Fruit fly (Drosophila melanogaster): Measurements from ENCODE around the gene DIP-iota.

Gene DIP-iota

DNA sequence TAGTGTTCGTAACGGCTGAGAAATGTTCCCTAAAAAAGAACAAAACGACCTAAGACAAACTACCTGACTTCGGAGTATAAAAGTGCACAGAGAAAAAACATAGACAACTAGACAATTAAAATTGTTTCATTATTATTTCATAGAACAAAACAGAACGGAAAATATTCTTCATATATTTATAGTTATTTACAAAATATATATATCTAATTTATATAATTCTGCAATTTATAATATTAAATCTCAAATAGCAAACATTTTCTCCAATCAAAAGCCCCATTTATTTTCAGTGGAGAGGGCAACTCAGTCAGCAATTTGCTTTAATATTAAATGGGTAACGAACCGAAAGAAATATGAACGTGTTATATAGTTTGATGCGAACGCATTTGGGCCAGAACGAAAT is 26.5 kb downstream of the DIP-iota start (continued):
- no peak; the same call in 1 of the 2 replicates for TF ChIP-seq seq (GFP tag; IDR thresholded peaks at IDR 0.05)
- no peak for TF ChIP-seq gsb-n (tag; optimal IDR thresholded peaks at IDR 0.05)
- no peak for TF ChIP-seq CG14050 (GFP tag; IDR thresholded peaks at IDR 0.05)
- TF ChIP-seq danr (GFP tag; IDR thresholded peaks at IDR 0.05), result no peak
- TF ChIP-seq eyg (GFP tag; optimal IDR thresholded peaks at IDR 0.05), result no peak
- no peak for TF ChIP-seq ind (GFP tag; optimal IDR thresholded peaks at IDR 0.05)
- TF ChIP-seq nerfin-1 (tag; optimal IDR thresholded peaks at IDR 0.05), result no peak
- no peak for TF ChIP-seq crc (GFP tag; optimal IDR thresholded peaks at IDR 0.05)
- TF ChIP-seq CG15696 (tag; optimal IDR thresholded peaks at IDR 0.05), result no peak
- TF ChIP-seq MTF-1 (GFP tag; optimal IDR thresholded peaks at IDR 0.05; ENCODE audit: borderline replicate concordance), result no peak
- no peak for TF ChIP-seq usp (GFP tag; optimal IDR thresholded peaks at IDR 0.05)
- no peak for TF ChIP-seq ranshi (GFP tag; IDR thresholded peaks at IDR 0.05)
- no peak for TF ChIP-seq CG12942 (GFP tag; optimal IDR thresholded peaks at IDR 0.05)
- peak; percentile 60 for TF ChIP-seq CG33557 (GFP tag; optimal IDR thresholded peaks at IDR 0.05)
- TF ChIP-seq repo (GFP tag; optimal IDR thresholded peaks at IDR 0.05), result no peak
- TF ChIP-seq lmd (GFP tag; IDR thresholded peaks at IDR 0.05), result no peak
- no peak for TF ChIP-seq CG14667 (GFP tag; IDR thresholded peaks at IDR 0.05)
- peak; percentile 61 for TF ChIP-seq CG13424 (tag; optimal IDR thresholded peaks at IDR 0.05)
- TF ChIP-seq sc (optimal IDR thresholded peaks at IDR 0.05), result no peak
- TF ChIP-seq sc (GFP tag; optimal IDR thresholded peaks at IDR 0.05), result peak; percentile 38
- no peak for TF ChIP-seq lola (GFP tag; optimal IDR thresholded peaks at IDR 0.05)
- no peak for TF ChIP-seq hbn (GFP tag; IDR thresholded peaks at IDR 0.05; ENCODE audit: partially characterized antibody)
- TF ChIP-seq ab (GFP tag; optimal IDR thresholded peaks at IDR 0.05), result no peak
- peak; percentile 61 for TF ChIP-seq dmrt11E (tag; optimal IDR thresholded peaks at IDR 0.05)
- TF ChIP-seq B-H2 (GFP tag; optimal IDR thresholded peaks at IDR 0.05), result no peak
- TF ChIP-seq CG18764 (GFP tag; optimal IDR thresholded peaks at IDR 0.05), result no peak
- no peak for TF ChIP-seq salm (tag; optimal IDR thresholded peaks at IDR 0.05)
- no peak for TF ChIP-seq Taf1 (GFP tag; IDR thresholded peaks at IDR 0.05)
- TF ChIP-seq ato (GFP tag; IDR thresholded peaks at IDR 0.05; ENCODE audit: partially characterized antibody), result no peak
- no peak for TF ChIP-seq Hsf (GFP tag; optimal IDR thresholded peaks at IDR 0.05)
- peak; percentile 6 for TF ChIP-seq CG3407 (GFP tag; optimal IDR thresholded peaks at IDR 0.05)
- no peak for TF ChIP-seq otp (GFP tag; IDR thresholded peaks at IDR 0.05)
- TF ChIP-seq CG9727 (GFP tag; optimal IDR thresholded peaks at IDR 0.05), result no peak
- no peak for TF ChIP-seq CG12155 (GFP tag; optimal IDR thresholded peaks at IDR 0.05)
- no peak for TF ChIP-seq NC2α (GFP tag; optimal IDR thresholded peaks at IDR 0.05)
- TF ChIP-seq CG9932 (GFP tag; IDR thresholded peaks at IDR 0.05), result no peak
- TF ChIP-seq Fer1 (GFP tag; optimal IDR thresholded peaks at IDR 0.05), result no peak
- peak; percentile 82 for TF ChIP-seq gem (tag; optimal IDR thresholded peaks at IDR 0.05)
- no peak for TF ChIP-seq YL-1 (GFP tag; optimal IDR thresholded peaks at IDR 0.05)
- no peak for TF ChIP-seq B-H1 (GFP tag; IDR thresholded peaks at IDR 0.05)
- TF ChIP-seq CG14860 (GFP tag; IDR thresholded peaks at IDR 0.05; ENCODE audit: partially characterized antibody), result no peak
- TF ChIP-seq zen (tag; optimal IDR thresholded peaks at IDR 0.05), result no peak
- no peak for TF ChIP-seq nau (GFP tag; optimal IDR thresholded peaks at IDR 0.05)
- no peak for TF ChIP-seq CG3065 (GFP tag; optimal IDR thresholded peaks at IDR 0.05)
- TF ChIP-seq jing (GFP tag; optimal IDR thresholded peaks at IDR 0.05), result no peak
- no peak for TF ChIP-seq D19B (GFP tag; optimal IDR thresholded peaks at IDR 0.05)
- TF ChIP-seq Antp (GFP tag; optimal IDR thresholded peaks at IDR 0.05), result no peak
- TF ChIP-seq CG17328 (GFP tag; IDR thresholded peaks at IDR 0.05), result peak; percentile 17; the same call in 1 of the 2 replicates
- no peak for TF ChIP-seq trem (tag; optimal IDR thresholded peaks at IDR 0.05)
- no peak for TF ChIP-seq Doc3 (GFP tag; IDR thresholded peaks at IDR 0.05; ENCODE audit: partially characterized antibody)
- TF ChIP-seq CG2129 (GFP tag; IDR thresholded peaks at IDR 0.05; ENCODE audit: partially characterized antibody), result no peak
- TF ChIP-seq NfI (GFP tag; optimal IDR thresholded peaks at IDR 0.05), result no peak
